Worm (Caenorhabditis elegans): ENCODE data around the gene fbxa-185.

DNA sequence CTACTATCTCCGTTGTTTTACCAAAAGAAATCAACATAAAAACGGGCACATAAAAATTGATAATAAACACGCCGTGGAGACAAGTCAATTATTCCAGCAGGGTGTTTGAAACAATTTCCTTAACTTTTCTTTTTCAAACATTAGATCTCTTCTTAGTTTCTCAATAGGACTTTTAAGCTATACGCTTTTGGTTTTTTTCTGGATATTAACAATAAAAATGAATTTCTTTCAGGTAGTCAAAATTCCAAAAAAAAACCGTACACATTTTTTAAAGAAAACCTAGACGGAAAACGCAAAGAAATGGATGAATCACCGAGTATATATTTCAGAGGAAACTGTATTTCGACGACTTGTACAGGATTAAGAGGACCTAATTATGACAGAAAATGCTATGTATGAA lies at the start of gene fbxa-185:
- TF ChIP-seq pha-4 (tag; optimal IDR thresholded peaks at IDR 0.05) = no peak
- TF ChIP-seq ces-1 (GFP tag; optimal IDR thresholded peaks at IDR 0.05) = no peak
- TF ChIP-seq unc-62 (GFP tag; optimal IDR thresholded peaks at IDR 0.05) = no peak
- TF ChIP-seq nhr-237 (tag; optimal IDR thresholded peaks at IDR 0.05) = no peak
- TF ChIP-seq mls-2 (tag; optimal IDR thresholded peaks at IDR 0.05) = no peak

All from whole organism, mixed stage, embryonic.